Worm (Caenorhabditis elegans): ENCODE measurements around the gene F13A2.5.

Gene F13A2.5

DNA sequence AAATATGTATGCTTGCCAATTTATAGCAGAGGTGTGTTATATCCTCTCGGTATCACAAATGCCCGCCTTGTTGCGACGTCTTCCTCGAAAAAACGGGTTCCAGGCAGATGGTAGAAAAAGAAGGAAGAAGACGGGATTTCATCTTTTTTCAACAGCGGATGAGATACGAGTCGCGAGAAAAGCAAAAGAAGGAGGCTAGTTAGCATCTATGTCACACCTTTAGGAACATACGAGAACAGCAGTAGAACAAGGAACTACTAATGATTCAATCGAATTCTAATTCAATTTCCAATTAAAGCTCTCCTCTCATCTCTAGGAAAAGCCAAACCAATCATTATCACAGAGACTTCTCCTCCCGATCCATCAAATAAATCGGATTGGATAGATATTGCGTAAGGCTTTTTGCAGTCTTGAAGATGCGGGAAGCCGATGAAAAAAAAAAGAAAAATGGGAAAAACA lies 12.9 kb upstream of the F13A2.5 start, which contains the start of gene grl-5:
TSS of gene grl-5 (minus strand) at position 51 of the 459 bp plus-strand sequence.
- no peak for TF ChIP-seq unc-62 (GFP tag; optimal IDR thresholded peaks at IDR 0.05)
- no peak for TF ChIP-seq elt-3 (tag; optimal IDR thresholded peaks at IDR 0.05)
- TF ChIP-seq unc-120 (tag; optimal IDR thresholded peaks at IDR 0.05; ENCODE audit: poor library complexity, severe bottlenecking) = no peak
- TF ChIP-seq M03D4.4 (tag; optimal IDR thresholded peaks at IDR 0.05) = no peak
- TF ChIP-seq snpc-4 (tag; optimal IDR thresholded peaks at IDR 0.05) = no peak
- TF ChIP-seq sem-2 (GFP tag; optimal IDR thresholded peaks at IDR 0.05) = no peak
- TF ChIP-seq blmp-1 (tag; optimal IDR thresholded peaks at IDR 0.05) = no peak
- peak; percentile 48 for TF ChIP-seq zip-8 (tag; optimal IDR thresholded peaks at IDR 0.05)

DNA sequence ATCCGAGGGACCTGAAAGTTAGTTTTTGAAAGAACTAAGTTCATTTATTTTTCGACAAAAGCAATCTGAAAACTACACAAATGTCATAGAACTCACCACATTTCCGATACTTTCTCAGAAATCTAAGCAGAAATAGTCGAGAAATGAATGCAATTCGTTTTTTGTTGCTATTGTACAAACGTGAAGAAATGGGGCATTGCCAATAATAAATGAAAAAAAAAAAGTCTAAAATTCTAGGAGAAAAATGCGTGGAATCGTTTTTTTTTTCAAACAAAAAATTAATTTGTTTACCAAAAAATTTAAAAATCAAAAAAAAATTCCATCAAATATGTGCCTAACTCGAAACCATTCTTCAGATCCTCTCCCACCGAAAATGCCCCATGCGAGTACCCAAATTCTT lies 9.9 kb upstream of the F13A2.5 start, which contains the start of gene Y47D7A.17:
TSS of gene Y47D7A.17 (minus strand) at position 101 of the 400 bp plus-strand sequence.
- TF ChIP-seq unc-62 (GFP tag; optimal IDR thresholded peaks at IDR 0.05) (no peak), mls-2 (tag; optimal IDR thresholded peaks at IDR 0.05) (no peak), ceh-43 (GFP tag; optimal IDR thresholded peaks at IDR 0.05) (no peak), cnd-1 (tag; optimal IDR thresholded peaks at IDR 0.05) (no peak), unc-39 (tag; optimal IDR thresholded peaks at IDR 0.05) (no peak), elt-3 (tag; optimal IDR thresholded peaks at IDR 0.05) (no peak), nhr-28 (tag; optimal IDR thresholded peaks at IDR 0.05) (no peak), nhr-12 (tag; optimal IDR thresholded peaks at IDR 0.05) (no peak), ham-2 (GFP tag; optimal IDR thresholded peaks at IDR 0.05) (no peak), lsy-2 (tag; optimal IDR thresholded peaks at IDR 0.05) (no peak), sem-2 (GFP tag; optimal IDR thresholded peaks at IDR 0.05) (no peak), zip-8 (tag; optimal IDR thresholded peaks at IDR 0.05) (no peak), tbx-8 (GFP tag; optimal IDR thresholded peaks at IDR 0.05) (no peak), snpc-4 (tag; optimal IDR thresholded peaks at IDR 0.05) (no peak), pha-4 (tag; optimal IDR thresholded peaks at IDR 0.05) (no peak), lin-32 (GFP tag; optimal IDR thresholded peaks at IDR 0.05) (no peak), ceh-83 (GFP tag; optimal IDR thresholded peaks at IDR 0.05) (no peak), ztf-11 (tag; optimal IDR thresholded peaks at IDR 0.05) (no peak), lin-13 (tag; optimal IDR thresholded peaks at IDR 0.05) (no peak), nhr-76 (tag; optimal IDR thresholded peaks at IDR 0.05) (no peak)

DNA sequence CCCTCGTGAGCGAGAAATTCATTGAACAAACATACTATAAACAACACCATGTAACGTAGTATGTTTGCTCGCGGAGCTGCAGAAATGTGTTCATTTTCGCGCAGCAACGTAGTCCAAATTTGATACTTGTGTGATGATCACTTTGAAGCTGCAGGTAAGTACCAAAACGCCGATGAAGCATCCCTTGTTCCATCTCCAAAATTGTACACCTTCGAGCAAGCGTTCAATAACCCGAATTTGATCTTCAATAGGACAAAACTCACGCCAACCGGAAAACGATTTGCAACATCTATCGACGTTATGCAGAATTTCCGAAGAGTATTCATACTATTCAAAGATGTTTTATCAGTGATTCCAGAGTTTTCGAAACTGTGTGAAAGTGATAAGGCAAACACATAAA lies 8.9 kb upstream of the F13A2.5 start, which contains the start of gene Y47D7A.3:
TSS of gene Y47D7A.3 (plus strand) at position 301 of the 400 bp plus-strand sequence.
- TF ChIP-seq blmp-1 (tag; optimal IDR thresholded peaks at IDR 0.05) (no peak), nhr-28 (tag; optimal IDR thresholded peaks at IDR 0.05) (no peak), cnd-1 (tag; optimal IDR thresholded peaks at IDR 0.05) (no peak), nhr-12 (tag; optimal IDR thresholded peaks at IDR 0.05) (no peak), nhr-76 (tag; optimal IDR thresholded peaks at IDR 0.05) (no peak), unc-39 (tag; optimal IDR thresholded peaks at IDR 0.05) (no peak), nhr-237 (tag; optimal IDR thresholded peaks at IDR 0.05) (no peak), ceh-83 (GFP tag; optimal IDR thresholded peaks at IDR 0.05) (no peak), elt-3 (tag; optimal IDR thresholded peaks at IDR 0.05) (no peak), drap-1 (GFP tag; optimal IDR thresholded peaks at IDR 0.05) (no peak), unc-120 (tag; optimal IDR thresholded peaks at IDR 0.05; ENCODE audit: poor library complexity, severe bottlenecking) (no peak), ham-2 (GFP tag; optimal IDR thresholded peaks at IDR 0.05) (no peak), flh-1 (GFP tag; optimal IDR thresholded peaks at IDR 0.05) (no peak)

DNA sequence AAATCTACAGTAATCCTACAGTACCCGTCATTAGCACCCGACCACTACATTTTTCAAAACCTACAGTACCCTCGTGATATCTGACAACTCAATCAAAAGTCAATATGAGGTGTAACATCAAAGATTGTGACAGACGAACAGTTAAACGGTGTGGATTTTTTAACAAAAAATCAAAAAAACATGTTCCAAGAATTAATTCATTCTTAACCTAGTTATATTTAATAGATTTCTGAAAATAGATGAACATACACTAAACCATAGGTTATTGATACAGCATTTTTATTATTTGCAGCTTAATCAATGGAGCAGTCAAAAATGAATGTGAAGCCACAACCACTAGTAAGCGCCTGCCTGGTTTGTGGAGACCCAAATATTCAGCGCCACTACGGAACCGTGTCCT lies 5.8 kb upstream of the F13A2.5 start, which contains the start of gene nhr-118:
TSS of gene nhr-118 (plus strand) at position 301 of the 400 bp plus-strand sequence.
- TF ChIP-seq nhr-76 (tag; optimal IDR thresholded peaks at IDR 0.05) (no peak), cnd-1 (tag; optimal IDR thresholded peaks at IDR 0.05) (no peak), lin-32 (GFP tag; optimal IDR thresholded peaks at IDR 0.05) (no peak), ceh-43 (GFP tag; optimal IDR thresholded peaks at IDR 0.05) (no peak), drap-1 (GFP tag; optimal IDR thresholded peaks at IDR 0.05) (no peak), zip-8 (tag; optimal IDR thresholded peaks at IDR 0.05) (no peak), lsy-2 (tag; optimal IDR thresholded peaks at IDR 0.05) (no peak), ham-2 (GFP tag; optimal IDR thresholded peaks at IDR 0.05) (no peak), sptf-1 (tag; optimal IDR thresholded peaks at IDR 0.05) (no peak), nhr-237 (tag; optimal IDR thresholded peaks at IDR 0.05) (no peak), tbx-8 (GFP tag; optimal IDR thresholded peaks at IDR 0.05) (no peak)

DNA sequence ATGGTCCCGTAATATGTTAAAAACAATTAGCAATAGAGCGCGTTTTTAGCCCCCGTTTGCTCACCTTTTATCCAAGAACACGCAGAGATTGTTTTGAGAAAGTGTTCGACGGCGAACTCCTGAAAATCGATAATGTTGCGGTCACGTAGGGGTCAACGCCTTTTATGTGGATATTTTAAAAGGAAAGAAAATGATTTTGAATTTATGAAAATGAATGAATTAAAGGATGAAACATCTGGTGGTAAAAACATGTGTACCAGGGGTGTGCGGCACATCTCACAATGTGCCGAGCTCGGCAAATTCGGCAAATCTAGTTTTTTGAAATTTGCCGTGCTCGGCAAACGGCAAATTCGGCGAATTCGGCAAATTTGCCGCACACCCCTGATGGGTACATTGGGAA lies 1.6 kb downstream of the F13A2.5 start, which contains the start of gene F13A2.4:
TSS of gene F13A2.4 (minus strand) at position 101 of the 400 bp plus-strand sequence.
- TF ChIP-seq ceh-83 (GFP tag; optimal IDR thresholded peaks at IDR 0.05) = no peak
- no peak for TF ChIP-seq cnd-1 (tag; optimal IDR thresholded peaks at IDR 0.05)
- TF ChIP-seq zip-8 (tag; optimal IDR thresholded peaks at IDR 0.05) = no peak
- no peak for TF ChIP-seq pha-4 (tag; optimal IDR thresholded peaks at IDR 0.05)
- no peak for TF ChIP-seq blmp-1 (tag; optimal IDR thresholded peaks at IDR 0.05)
- no peak for TF ChIP-seq lsy-2 (tag; optimal IDR thresholded peaks at IDR 0.05)
- no peak for TF ChIP-seq mep-1 (tag; optimal IDR thresholded peaks at IDR 0.05)
- no peak for TF ChIP-seq lin-32 (GFP tag; optimal IDR thresholded peaks at IDR 0.05)
- TF ChIP-seq unc-39 (tag; optimal IDR thresholded peaks at IDR 0.05) = no peak
- no peak for TF ChIP-seq lin-13 (tag; optimal IDR thresholded peaks at IDR 0.05)
- no peak for TF ChIP-seq ceh-43 (GFP tag; optimal IDR thresholded peaks at IDR 0.05)
- TF ChIP-seq tbx-8 (GFP tag; optimal IDR thresholded peaks at IDR 0.05) = no peak
- no peak for TF ChIP-seq ztf-11 (tag; optimal IDR thresholded peaks at IDR 0.05)
- TF ChIP-seq elt-3 (tag; optimal IDR thresholded peaks at IDR 0.05) = no peak

Measured in whole organism, mixed stage, embryonic.